Fruit fly (Drosophila melanogaster): ENCODE data around the gene trn.

dm6 chr3L:13111422-13111821, 2.6 kb upstream of the trn start:
- TF ChIP-seq CG11398 (GFP tag; optimal IDR thresholded peaks at IDR 0.05) = no peak
- no peak for TF ChIP-seq ftz-f1 (GFP tag; optimal IDR thresholded peaks at IDR 0.05)
- no peak for TF ChIP-seq GATAe (GFP tag; conservative IDR thresholded peaks at IDR 0.05)
- no peak for TF ChIP-seq CG1832 (GFP tag; optimal IDR thresholded peaks at IDR 0.05)
- TF ChIP-seq Max (GFP tag; optimal IDR thresholded peaks at IDR 0.05) = no peak
- no peak for TF ChIP-seq insv (GFP tag; optimal IDR thresholded peaks at IDR 0.05)
- TF ChIP-seq row (GFP tag; IDR thresholded peaks at IDR 0.05) = no peak
- no peak for TF ChIP-seq sqz (GFP tag; optimal IDR thresholded peaks at IDR 0.05)
- no peak for TF ChIP-seq gsb-n (tag; optimal IDR thresholded peaks at IDR 0.05)
